Worm (Caenorhabditis elegans): ENCODE data around the gene nduc-2.

DNA sequence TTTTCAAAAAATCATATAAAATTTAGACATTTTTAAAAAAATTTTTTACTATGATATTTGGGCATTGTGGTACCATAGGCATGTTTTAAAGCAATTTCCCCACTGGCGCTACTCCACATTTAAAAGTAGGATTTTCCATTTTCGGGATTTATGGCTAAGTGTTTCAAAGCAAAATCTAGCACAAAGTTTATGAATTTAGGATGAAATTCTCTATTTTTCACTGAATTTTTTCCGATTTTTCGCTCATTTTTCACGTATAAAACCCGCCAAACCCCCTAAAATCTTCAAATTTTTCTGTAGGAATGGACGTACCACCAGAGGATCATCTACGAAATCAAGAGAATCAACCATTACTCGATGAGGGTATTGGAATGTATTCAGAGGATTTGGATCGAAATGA is 32.3 kb downstream of the nduc-2 start, which contains the start of gene pipp-4P:
- no peak for TF ChIP-seq ama-1 (optimal IDR thresholded peaks at IDR 0.05)
- no peak for TF ChIP-seq nhr-12 (tag; optimal IDR thresholded peaks at IDR 0.05)
- TF ChIP-seq blmp-1 (tag; optimal IDR thresholded peaks at IDR 0.05; ENCODE audit: insufficient read depth) = no peak
- no peak for TF ChIP-seq lin-11 (tag; optimal IDR thresholded peaks at IDR 0.05)
- no peak for TF ChIP-seq elt-3 (tag; optimal IDR thresholded peaks at IDR 0.05)
- no peak for TF ChIP-seq unc-39 (tag; optimal IDR thresholded peaks at IDR 0.05)
- no peak for TF ChIP-seq Y55F3AM.14 (GFP tag; optimal IDR thresholded peaks at IDR 0.05)
- no peak for TF ChIP-seq nhr-6 (tag; optimal IDR thresholded peaks at IDR 0.05)
